Worm (Caenorhabditis elegans) whole organism, mixed stage, embryonic: ENCODE results near the gene twk-18.

ENCODE experiments used
- M03D4.4 ChIP-seq: sonication (generic microtip); optimal IDR thresholded peaks from 2 replicates; lab custom pipeline; 2017; ENCODE audit warnings: mild to moderate bottlenecking, missing genetic modification characterization, missing compliant biosample characterization
- ceh-39 ChIP-seq: fragments of 150-350 bp; optimal IDR thresholded peaks from 2 replicates; lab custom pipeline; 2014; ENCODE audit warnings: missing biosample characterization, missing genetic modification characterization
- ceh-43 ChIP-seq: fragments of 200-800 bp; sonication (Bioruptor generic); optimal IDR thresholded peaks from 2 replicates; lab custom pipeline; 2018; ENCODE audit warnings: mild to moderate bottlenecking, missing genetic modification characterization, moderate library complexity, missing compliant biosample characterization
- cnd-1 ChIP-seq: fragments of 200-800 bp; sonication (Bioruptor generic); optimal IDR thresholded peaks from 2 replicates; lab custom pipeline; 2018; ENCODE audit warnings: mild to moderate bottlenecking, missing genetic modification characterization, missing compliant biosample characterization
- elt-3 ChIP-seq: fragments of 150-350 bp; optimal IDR thresholded peaks from 2 replicates; lab custom pipeline; 2014; ENCODE audit warnings: missing biosample characterization, missing genetic modification characterization
- ham-2 ChIP-seq: fragments of 200-800 bp; sonication (Bioruptor generic); optimal IDR thresholded peaks from 2 replicates; lab custom pipeline; 2018; ENCODE audit warnings: mild to moderate bottlenecking, missing genetic modification characterization, missing compliant biosample characterization
- hlh-1 ChIP-seq: fragments of 150-350 bp; optimal IDR thresholded peaks from 2 replicates; lab custom pipeline; 2014; ENCODE audit warnings: missing biosample characterization, missing genetic modification reagents, missing genetic modification characterization
- lsy-2 ChIP-seq: fragments of 150-350 bp; optimal IDR thresholded peaks from 2 replicates; lab custom pipeline; 2014; ENCODE audit warnings: missing biosample characterization, missing genetic modification characterization
- mep-1 ChIP-seq: fragments of 150-350 bp; optimal IDR thresholded peaks from 2 replicates; lab custom pipeline; 2017; ENCODE audit warnings: missing biosample characterization, missing genetic modification reagents, missing genetic modification characterization, inconsistent platforms
- mls-2 ChIP-seq: sonication (generic microtip); optimal IDR thresholded peaks from 2 replicates; lab custom pipeline; 2016; ENCODE audit warnings: mild to moderate bottlenecking, missing genetic modification characterization, moderate library complexity, missing compliant biosample characterization
- nhr-2 ChIP-seq: fragments of 150-350 bp; optimal IDR thresholded peaks from 2 replicates; lab custom pipeline; 2014; ENCODE audit warnings: missing biosample characterization, missing genetic modification characterization
- nhr-237 ChIP-seq: fragments of 150-350 bp; optimal IDR thresholded peaks from 2 replicates; lab custom pipeline; 2014; ENCODE audit warnings: missing biosample characterization, missing genetic modification characterization
- nhr-28 ChIP-seq: fragments of 150-350 bp; optimal IDR thresholded peaks from 2 replicates; lab custom pipeline; 2014; ENCODE audit warnings: missing biosample characterization, missing genetic modification characterization
- nhr-76 ChIP-seq: sonication (generic microtip); optimal IDR thresholded peaks from 2 replicates; lab custom pipeline; 2017; ENCODE audit warnings: missing biosample characterization, missing genetic modification characterization
- ztf-11 ChIP-seq: fragments of 150-350 bp; optimal IDR thresholded peaks from 2 replicates; lab custom pipeline; 2014; ENCODE audit warnings: missing biosample characterization, missing genetic modification characterization

twk-18 gene

ce11 chrX:9036237-9036636 is 48.3 kb downstream of the twk-18 start:
- TF ChIP-seq nhr-237 (tag; lab: Kevin White, UChicago) (no peak), ham-2 (no peak), ceh-43 (GFP tag; lab: Kevin White, UChicago) (no peak), nhr-76 (tag; lab: Kevin White, UChicago) (no peak), cnd-1 (no peak), lsy-2 (tag; lab: Kevin White, UChicago) (no peak), mep-1 (tag; lab: Kevin White, UChicago) (no peak), ztf-11 (tag; lab: Kevin White, UChicago) (no peak), elt-3 (tag; lab: Kevin White, UChicago) (no peak), M03D4.4 (no peak), nhr-2 (tag; lab: Kevin White, UChicago) (no peak), nhr-28 (tag; lab: Kevin White, UChicago) (no peak), ceh-39 (no peak), hlh-1 (no peak), mls-2 (no peak)
